Worm (Caenorhabditis elegans) whole organism, mixed stage, embryonic: ENCODE measurements around the gene nhr-177.

ENCODE experiments used
- M03D4.4 ChIP-seq: sonication (generic microtip); optimal IDR thresholded peaks from 2 replicates; lab custom pipeline; 2017; ENCODE audit warnings: mild to moderate bottlenecking, missing genetic modification characterization, missing compliant biosample characterization
- bed-3 ChIP-seq: fragments of 200-800 bp; sonication (Bioruptor generic); optimal IDR thresholded peaks from 3 replicates; lab custom pipeline; 2018; ENCODE audit warnings: mild to moderate bottlenecking, missing genetic modification characterization, moderate library complexity, missing compliant biosample characterization
- blmp-1 ChIP-seq: fragments of 150-350 bp; optimal IDR thresholded peaks from 2 replicates; lab custom pipeline; 2014; ENCODE audit warnings: missing biosample characterization, missing genetic modification characterization
- ceh-39 ChIP-seq: fragments of 150-350 bp; optimal IDR thresholded peaks from 2 replicates; lab custom pipeline; 2014; ENCODE audit warnings: missing biosample characterization, missing genetic modification characterization
- ceh-43 ChIP-seq: fragments of 200-800 bp; sonication (Bioruptor generic); optimal IDR thresholded peaks from 2 replicates; lab custom pipeline; 2018; ENCODE audit warnings: mild to moderate bottlenecking, missing genetic modification characterization, moderate library complexity, missing compliant biosample characterization
- ceh-83 ChIP-seq: fragments of 200-800 bp; sonication (Bioruptor generic); optimal IDR thresholded peaks from 2 replicates; lab custom pipeline; 2018; ENCODE audit warnings: mild to moderate bottlenecking, missing genetic modification characterization, missing compliant biosample characterization
- ces-1 ChIP-seq: fragments of 150-350 bp; optimal IDR thresholded peaks from 2 replicates; lab custom pipeline; 2014; ENCODE audit warnings: missing biosample characterization, missing genetic modification reagents, missing genetic modification characterization
- cnd-1 ChIP-seq: fragments of 200-800 bp; sonication (Bioruptor generic); optimal IDR thresholded peaks from 2 replicates; lab custom pipeline; 2018; ENCODE audit warnings: mild to moderate bottlenecking, missing genetic modification characterization, missing compliant biosample characterization
- elt-1 ChIP-seq: sonication (generic microtip); optimal IDR thresholded peaks from 2 replicates; lab custom pipeline; 2017; ENCODE audit warnings: missing genetic modification characterization, mild to moderate bottlenecking, missing compliant biosample characterization, antibody characterized with exemption, moderate library complexity, borderline replicate concordance; ENCODE audit not compliant: insufficient read depth
- elt-3 ChIP-seq: fragments of 150-350 bp; optimal IDR thresholded peaks from 2 replicates; lab custom pipeline; 2014; ENCODE audit warnings: missing biosample characterization, missing genetic modification characterization
- flh-1 ChIP-seq: fragments of 200-800 bp; sonication (Bioruptor generic); optimal IDR thresholded peaks from 2 replicates; lab custom pipeline; 2018; ENCODE audit warnings: mild to moderate bottlenecking, missing genetic modification characterization, moderate library complexity, missing compliant biosample characterization
- ham-2 ChIP-seq: fragments of 200-800 bp; sonication (Bioruptor generic); optimal IDR thresholded peaks from 2 replicates; lab custom pipeline; 2018; ENCODE audit warnings: mild to moderate bottlenecking, missing genetic modification characterization, missing compliant biosample characterization
- hlh-1 ChIP-seq: fragments of 150-350 bp; optimal IDR thresholded peaks from 2 replicates; lab custom pipeline; 2014; ENCODE audit warnings: missing biosample characterization, missing genetic modification reagents, missing genetic modification characterization
- lin-13 ChIP-seq: fragments of 150-350 bp; optimal IDR thresholded peaks from 2 replicates; lab custom pipeline; 2014; ENCODE audit warnings: missing biosample characterization, missing genetic modification characterization
- lin-32 ChIP-seq: fragments of 200-800 bp; sonication (Bioruptor generic); optimal IDR thresholded peaks from 2 replicates; lab custom pipeline; 2018; ENCODE audit warnings: mild to moderate bottlenecking, missing genetic modification characterization, missing compliant biosample characterization
- lsy-2 ChIP-seq: fragments of 150-350 bp; optimal IDR thresholded peaks from 2 replicates; lab custom pipeline; 2014; ENCODE audit warnings: missing biosample characterization, missing genetic modification characterization
- mab-5 ChIP-seq: fragments of 150-350 bp; optimal IDR thresholded peaks from 2 replicates; lab custom pipeline; 2014; ENCODE audit warnings: missing biosample characterization, missing genetic modification characterization
- mep-1 ChIP-seq: fragments of 150-350 bp; optimal IDR thresholded peaks from 2 replicates; lab custom pipeline; 2017; ENCODE audit warnings: missing biosample characterization, missing genetic modification reagents, missing genetic modification characterization, inconsistent platforms
- mls-2 ChIP-seq: sonication (generic microtip); optimal IDR thresholded peaks from 2 replicates; lab custom pipeline; 2016; ENCODE audit warnings: mild to moderate bottlenecking, missing genetic modification characterization, moderate library complexity, missing compliant biosample characterization
- nhr-12 ChIP-seq: fragments of 150-350 bp; optimal IDR thresholded peaks from 2 replicates; lab custom pipeline; 2014; ENCODE audit warnings: missing biosample characterization, missing genetic modification characterization
- nhr-2 ChIP-seq: fragments of 150-350 bp; optimal IDR thresholded peaks from 2 replicates; lab custom pipeline; 2014; ENCODE audit warnings: missing biosample characterization, missing genetic modification characterization
- nhr-28 ChIP-seq: fragments of 150-350 bp; optimal IDR thresholded peaks from 2 replicates; lab custom pipeline; 2014; ENCODE audit warnings: missing biosample characterization, missing genetic modification characterization
- nhr-76 ChIP-seq: sonication (generic microtip); optimal IDR thresholded peaks from 2 replicates; lab custom pipeline; 2017; ENCODE audit warnings: missing biosample characterization, missing genetic modification characterization
- pha-4 ChIP-seq: fragments of 150-350 bp; optimal IDR thresholded peaks from 2 replicates; lab custom pipeline; 2018; ENCODE audit warnings: missing biosample characterization, missing genetic modification reagents, missing genetic modification characterization
- sem-2 ChIP-seq: fragments of 200-800 bp; sonication (Bioruptor generic); optimal IDR thresholded peaks from 2 replicates; lab custom pipeline; 2018; ENCODE audit warnings: mild to moderate bottlenecking, missing genetic modification characterization, missing compliant biosample characterization
- snpc-4 ChIP-seq: fragments of 150-350 bp; optimal IDR thresholded peaks from 2 replicates; lab custom pipeline; 2014; ENCODE audit warnings: missing biosample characterization, missing genetic modification characterization
- tbx-8 ChIP-seq: fragments of 200-800 bp; sonication (Bioruptor generic); optimal IDR thresholded peaks from 2 replicates; lab custom pipeline; 2018; ENCODE audit warnings: mild to moderate bottlenecking, missing genetic modification characterization, moderate library complexity, missing compliant biosample characterization
- unc-120 ChIP-seq: sonication (generic microtip); optimal IDR thresholded peaks from 2 replicates; lab custom pipeline; 2017; ENCODE audit warnings: missing genetic modification characterization, missing compliant biosample characterization; ENCODE audit not compliant: poor library complexity, severe bottlenecking
- unc-62 ChIP-seq: fragments of 150-350 bp; optimal IDR thresholded peaks from 2 replicates; lab custom pipeline; 2014; ENCODE audit warnings: missing biosample characterization, missing genetic modification reagents, missing genetic modification characterization
- zip-8 ChIP-seq: fragments of 150-350 bp; optimal IDR thresholded peaks from 2 replicates; lab custom pipeline; 2014; ENCODE audit warnings: missing biosample characterization, missing genetic modification characterization
- ztf-11 ChIP-seq: fragments of 150-350 bp; optimal IDR thresholded peaks from 2 replicates; lab custom pipeline; 2014; ENCODE audit warnings: missing biosample characterization, missing genetic modification characterization

nhr-177 gene

DNA sequence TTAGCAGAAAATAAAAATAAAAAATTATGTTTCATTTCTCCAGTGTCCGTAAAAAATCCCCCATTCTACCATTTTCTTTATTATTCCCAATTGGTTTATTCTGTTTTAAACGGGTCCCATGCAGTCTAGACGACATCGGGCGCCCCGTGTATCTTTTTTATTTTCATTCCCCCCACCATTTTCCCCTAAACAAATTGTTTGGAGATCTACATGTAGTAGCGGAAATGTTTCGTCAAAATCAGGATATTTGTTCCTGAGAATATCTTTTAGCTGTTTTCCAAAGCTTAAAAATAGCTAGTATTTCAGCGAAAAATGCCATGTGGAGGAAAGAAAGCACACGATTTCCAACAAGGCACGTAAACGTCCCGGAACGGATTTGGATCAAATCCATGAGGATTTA is 21.9 kb upstream of the nhr-177 start, which contains the start of gene F16B4.5:
TSS of gene F16B4.5 (plus strand) at position 301 of the 400 bp plus-strand sequence.
- TF ChIP-seq lsy-2 (tag; lab: Kevin White, UChicago), result no peak
- TF ChIP-seq bed-3, result no peak
- TF ChIP-seq cnd-1, result no peak
- no peak for TF ChIP-seq ceh-83 (GFP tag; lab: Kevin White, UChicago)
- no peak for TF ChIP-seq hlh-1 (tag; lab: Kevin White, UChicago)
- TF ChIP-seq blmp-1 (tag; lab: Kevin White, UChicago), result no peak
- TF ChIP-seq nhr-12 (tag; lab: Kevin White, UChicago), result no peak
- TF ChIP-seq, all 35 proteins: peak for 0

- TF ChIP-seq blmp-1 (tag; lab: Kevin White, UChicago) (no peak), M03D4.4 (no peak), ceh-83 (GFP tag; lab: Kevin White, UChicago) (no peak), elt-1 (tag; lab: Kevin White, UChicago) (no peak), ham-2 (GFP tag; lab: Kevin White, UChicago) (no peak)
Measured at ce11 chrV:1593799-1594420, 16.2 kb upstream of the nhr-177 start, which contains the start of gene F16B4.4. TSS of gene F16B4.4 (plus strand) at chrV:1594019.

DNA sequence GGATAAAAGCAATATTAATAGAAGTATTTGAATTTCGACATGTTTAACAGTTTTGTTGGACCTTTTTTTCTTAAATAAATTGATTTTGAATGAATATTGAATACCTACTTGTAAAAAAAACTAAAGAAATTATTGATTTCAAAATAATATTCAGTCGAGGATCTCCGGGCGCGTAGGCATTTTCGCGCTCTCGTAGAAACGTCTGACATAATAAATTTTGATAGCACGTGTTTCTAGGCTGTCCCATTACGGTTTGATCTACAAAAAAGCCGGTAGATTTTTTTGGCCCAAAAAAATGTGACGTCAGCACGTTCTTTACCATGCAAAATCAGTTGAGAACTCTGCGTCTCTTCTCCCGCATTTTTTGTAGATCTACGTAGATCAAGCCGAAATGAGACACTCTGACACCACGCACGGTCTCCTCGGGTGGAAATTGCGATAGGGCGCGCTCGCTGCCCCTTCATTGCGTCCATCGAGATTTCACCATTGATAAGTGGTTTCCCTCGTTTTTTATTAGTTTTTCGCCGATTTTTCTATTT is 15.4 kb upstream of the nhr-177 start:
- TF ChIP-seq lsy-2 (tag; lab: Kevin White, UChicago), result no peak
- TF ChIP-seq mls-2 (tag; lab: Kevin White, UChicago), result no peak
- TF ChIP-seq elt-1 (tag; lab: Kevin White, UChicago), result no peak
- no peak for TF ChIP-seq ceh-43 (GFP tag; lab: Kevin White, UChicago)
- no peak for TF ChIP-seq ces-1
- TF ChIP-seq elt-3 (tag; lab: Kevin White, UChicago), result no peak
- TF ChIP-seq unc-62 (GFP tag; lab: Kevin White, UChicago), result no peak
- no peak for TF ChIP-seq mep-1 (tag; lab: Kevin White, UChicago)
- no peak for TF ChIP-seq ham-2 (GFP tag; lab: Kevin White, UChicago)
- TF ChIP-seq lin-13 (tag; lab: Kevin White, UChicago), result no peak
- TF ChIP-seq nhr-12 (tag; lab: Kevin White, UChicago), result no peak

DNA sequence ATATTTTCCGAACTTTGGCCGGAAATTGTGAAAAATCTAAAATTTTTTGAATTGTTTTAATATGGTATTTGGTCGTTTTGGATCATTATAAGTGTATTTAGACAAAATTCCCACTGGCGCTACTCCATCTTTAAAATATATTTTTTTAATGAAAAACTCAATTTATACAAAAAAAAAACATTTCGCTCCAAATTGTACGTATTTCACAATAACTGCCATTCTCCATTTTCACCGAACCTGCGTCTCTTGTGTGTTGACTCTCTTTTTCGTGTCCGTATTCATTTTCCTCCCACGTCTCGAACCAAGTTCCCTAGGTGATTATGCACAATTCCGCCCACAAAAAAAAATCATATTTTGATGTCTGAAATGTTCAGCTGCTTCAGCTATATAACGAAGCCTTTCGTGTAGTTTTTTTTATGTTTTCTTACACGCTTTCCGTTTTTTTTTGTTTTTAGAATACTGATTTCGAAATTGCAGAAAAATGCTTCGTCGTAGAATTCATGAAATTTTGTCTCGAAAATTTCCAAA is 9.4 kb upstream of the nhr-177 start, which contains the start of gene F16B4.2:
TSS of gene F16B4.2 (plus strand) at position 478 of the 528 bp plus-strand sequence.
- TF ChIP-seq zip-8 (tag; lab: Kevin White, UChicago) (no peak), unc-120 (no peak), ztf-11 (tag; lab: Kevin White, UChicago) (no peak), ces-1 (no peak), nhr-12 (tag; lab: Kevin White, UChicago) (no peak), snpc-4 (tag; lab: Kevin White, UChicago) (no peak), tbx-8 (GFP tag; lab: Kevin White, UChicago) (no peak), hlh-1 (tag; lab: Kevin White, UChicago) (no peak), sem-2 (no peak), mls-2 (tag; lab: Kevin White, UChicago) (no peak), cnd-1 (no peak)

- TF ChIP-seq ces-1 (no peak), ceh-39 (tag; lab: Kevin White, UChicago) (no peak), nhr-28 (no peak), nhr-2 (no peak), mab-5 (tag; lab: Kevin White, UChicago) (no peak), nhr-12 (tag; lab: Kevin White, UChicago) (no peak), flh-1 (no peak), mep-1 (tag; lab: Kevin White, UChicago) (no peak), sem-2 (no peak), blmp-1 (tag; lab: Kevin White, UChicago) (no peak), elt-1 (tag; lab: Kevin White, UChicago) (no peak), ztf-11 (tag; lab: Kevin White, UChicago) (no peak), lin-32 (no peak), nhr-76 (tag; lab: Kevin White, UChicago) (no peak), zip-8 (tag; lab: Kevin White, UChicago) (no peak), pha-4 (no peak)
Measured at ce11 chrV:1607790-1608189, 2.3 kb upstream of the nhr-177 start, which contains the start of gene nhr-178. TSS of gene nhr-178 (minus strand) at chrV:1607953.
